Worm (Caenorhabditis elegans) whole organism, L4 larva: ENCODE data around the gene C48D1.5.
A peak's percentile ranks its signal among the peaks of the same experiment; 100 is the strongest.

Experiments
- R02D3.7 ChIP-seq: fragments of 150-350 bp; sonication (generic microtip); optimal IDR thresholded peaks from 3 replicates; lab custom pipeline; 2014; ENCODE audit warnings: missing biosample characterization, missing genetic modification characterization
- T20F7.1 ChIP-seq: fragments of 200-800 bp; sonication (Bioruptor generic); optimal IDR thresholded peaks from 2 replicates; lab custom pipeline; 2018; ENCODE audit warnings: mild to moderate bottlenecking, missing genetic modification characterization, missing compliant biosample characterization
- T26A8.4 ChIP-seq: fragments of 200-800 bp; sonication (Bioruptor generic); IDR thresholded peaks from 2 replicates; pipeline ENCODE4 v1.3.6; 2022; ENCODE audit warnings: missing genetic modification characterization, missing compliant biosample characterization
- Y5F2A.4 ChIP-seq: fragments of 200-800 bp; sonication (Bioruptor generic); optimal IDR thresholded peaks from 2 replicates; lab custom pipeline; 2018; ENCODE audit warnings: mild to moderate bottlenecking, missing genetic modification characterization, missing compliant biosample characterization
- Y75B8A.6 ChIP-seq: fragments of 200-800 bp; sonication (Bioruptor generic); IDR thresholded peaks from 2 replicates; pipeline ENCODE4 v1.3.6; 2022; ENCODE audit warnings: missing genetic modification reagents, missing genetic modification characterization, missing compliant biosample characterization
- ceh-20 ChIP-seq: fragments of 200-800 bp; sonication (Bioruptor generic); IDR thresholded peaks from 2 replicates; pipeline ENCODE4 v1.3.6; 2022; ENCODE audit warnings: missing genetic modification reagents, missing genetic modification characterization, missing compliant biosample characterization
- ceh-28 ChIP-seq: fragments of 150-350 bp; optimal IDR thresholded peaks from 2 replicates; lab custom pipeline; 2014; ENCODE audit warnings: missing biosample characterization, missing genetic modification reagents, missing genetic modification characterization
- ceh-82 ChIP-seq: sonication (generic microtip); optimal IDR thresholded peaks from 2 replicates; lab custom pipeline; 2017; ENCODE audit warnings: missing biosample characterization, missing genetic modification characterization
- daf-12 ChIP-seq: fragments of 150-350 bp; optimal IDR thresholded peaks from 2 replicates; lab custom pipeline; 2014; ENCODE audit warnings: missing biosample characterization, missing genetic modification reagents, missing genetic modification characterization
- daf-8 ChIP-seq: fragments of 200-800 bp; sonication (Bioruptor generic); IDR thresholded peaks from 2 replicates; pipeline ENCODE4 v1.3.6; 2022; ENCODE audit warnings: missing genetic modification characterization, missing compliant biosample characterization
- dmd-6 ChIP-seq: fragments of 200-800 bp; sonication (Bioruptor generic); IDR thresholded peaks from 2 replicates; pipeline ENCODE4 v1.3.6; 2022; ENCODE audit warnings: missing genetic modification reagents, missing genetic modification characterization, missing compliant biosample characterization
- dmd-9 ChIP-seq: fragments of 200-800 bp; sonication (Bioruptor generic); IDR thresholded peaks from 2 replicates; pipeline ENCODE4 v1.3.6; 2022; ENCODE audit warnings: missing genetic modification reagents, missing genetic modification characterization, missing compliant biosample characterization
- egl-27 ChIP-seq: sonication (generic microtip); optimal IDR thresholded peaks from 3 replicates; lab custom pipeline; 2017; ENCODE audit warnings: missing biosample characterization, missing genetic modification reagents, missing genetic modification characterization
- egl-43 ChIP-seq: fragments of 200-800 bp; sonication (Bioruptor generic); IDR thresholded peaks from 2 replicates; pipeline ENCODE4 v1.3.6; 2022; ENCODE audit warnings: missing genetic modification reagents, missing genetic modification characterization, missing compliant biosample characterization
- gei-8 ChIP-seq: fragments of 200-800 bp; sonication (Bioruptor generic); optimal IDR thresholded peaks from 2 replicates; lab custom pipeline; 2018; ENCODE audit warnings: mild to moderate bottlenecking, missing genetic modification characterization, missing compliant biosample characterization
- jun-1 ChIP-seq: fragments of 150-350 bp; optimal IDR thresholded peaks from 2 replicates; lab custom pipeline; 2014; ENCODE audit warnings: missing biosample characterization, missing genetic modification reagents, missing genetic modification characterization
- lim-7 ChIP-seq: fragments of 200-800 bp; sonication (Bioruptor generic); IDR thresholded peaks from 2 replicates; pipeline ENCODE4 v1.3.6; 2022; ENCODE audit warnings: missing genetic modification characterization, missing compliant biosample characterization
- lin-13 ChIP-seq: fragments of 150-350 bp; optimal IDR thresholded peaks from 2 replicates; lab custom pipeline; 2014; ENCODE audit warnings: missing biosample characterization, missing genetic modification reagents, missing genetic modification characterization
- lin-38 ChIP-seq: fragments of 200-800 bp; sonication (Bioruptor generic); IDR thresholded peaks from 2 replicates; pipeline ENCODE4 v1.3.6; 2022; ENCODE audit warnings: missing genetic modification reagents, missing genetic modification characterization, missing compliant biosample characterization
- lir-3 ChIP-seq: sonication (generic microtip); optimal IDR thresholded peaks from 2 replicates; lab custom pipeline; 2016; ENCODE audit warnings: mild to moderate bottlenecking, missing genetic modification characterization, missing compliant biosample characterization
- lsy-2 ChIP-seq, 2 experiments: fragments of 150-350 bp in 1 of 2; sonication (generic microtip) in 1 of 2; optimal IDR thresholded peaks; 2 replicates each; lab custom pipeline; 2014 to 2017; ENCODE audit warnings: missing biosample characterization in 2 of 2, missing genetic modification characterization in 2 of 2
- madf-5 ChIP-seq, 2 experiments: fragments of 200-800 bp; sonication (Bioruptor generic); IDR thresholded peaks; 2 replicates each; pipeline ENCODE4 v1.3.6; 2022; ENCODE audit warnings: missing compliant biosample characterization in 2 of 2, missing genetic modification characterization in 2 of 2
- madf-9 ChIP-seq: fragments of 200-800 bp; sonication (Bioruptor generic); conservative IDR thresholded peaks from 2 replicates; pipeline ENCODE4 v1.3.6; 2022; ENCODE audit warnings: missing genetic modification reagents, missing genetic modification characterization, missing compliant biosample characterization
- mdt-29 ChIP-seq: fragments of 200-800 bp; sonication (Bioruptor generic); IDR thresholded peaks from 2 replicates; pipeline ENCODE4 v1.3.6; 2022; ENCODE audit warnings: missing genetic modification reagents, missing genetic modification characterization, missing compliant biosample characterization
- mep-1 ChIP-seq: fragments of 150-350 bp; sonication (generic microtip); optimal IDR thresholded peaks from 3 replicates; lab custom pipeline; 2014; ENCODE audit warnings: missing biosample characterization, missing genetic modification characterization
- nhr-25 ChIP-seq: sonication (generic microtip); optimal IDR thresholded peaks from 2 replicates; lab custom pipeline; 2017; ENCODE audit warnings: missing genetic modification characterization, mild to moderate bottlenecking, missing compliant biosample characterization, antibody characterized with exemption, moderate library complexity, borderline replicate concordance; ENCODE audit not compliant: insufficient read depth
- nhr-28 ChIP-seq: fragments of 150-350 bp; optimal IDR thresholded peaks from 2 replicates; lab custom pipeline; 2014; ENCODE audit warnings: missing biosample characterization, missing genetic modification characterization
- nhr-41 ChIP-seq: fragments of 200-800 bp; sonication (Bioruptor generic); IDR thresholded peaks from 2 replicates; pipeline ENCODE4 v1.3.6; 2022; ENCODE audit warnings: missing genetic modification reagents, missing genetic modification characterization, missing compliant biosample characterization
- nhr-48 ChIP-seq: sonication (generic microtip); optimal IDR thresholded peaks from 2 replicates; lab custom pipeline; 2016; ENCODE audit warnings: mild to moderate bottlenecking, missing genetic modification characterization, missing compliant biosample characterization
- nhr-77 ChIP-seq: fragments of 150-350 bp; optimal IDR thresholded peaks from 2 replicates; lab custom pipeline; 2014; ENCODE audit warnings: missing biosample characterization, missing genetic modification characterization
- php-3 ChIP-seq: fragments of 200-800 bp; sonication (Bioruptor generic); IDR thresholded peaks from 2 replicates; pipeline ENCODE4 v1.3.6; 2022; ENCODE audit warnings: missing genetic modification reagents, missing genetic modification characterization, missing compliant biosample characterization
- saeg-2 ChIP-seq: fragments of 200-800 bp; sonication (Bioruptor generic); IDR thresholded peaks from 2 replicates; pipeline ENCODE4 v1.3.6; 2022; ENCODE audit warnings: missing genetic modification reagents, missing genetic modification characterization, missing compliant biosample characterization
- set-16 ChIP-seq: fragments of 200-800 bp; sonication (Bioruptor generic); IDR thresholded peaks from 2 replicates; pipeline ENCODE4 v1.3.6; 2022; ENCODE audit warnings: missing genetic modification reagents, missing genetic modification characterization, missing compliant biosample characterization
- spr-3 ChIP-seq: fragments of 200-800 bp; sonication (Bioruptor generic); optimal IDR thresholded peaks from 2 replicates; lab custom pipeline; 2018; ENCODE audit warnings: mild to moderate bottlenecking, missing genetic modification characterization, missing compliant biosample characterization
- tra-1 ChIP-seq: fragments of 200-800 bp; sonication (Bioruptor generic); IDR thresholded peaks from 2 replicates; pipeline ENCODE4 v1.3.6; 2022; ENCODE audit warnings: missing genetic modification reagents, missing genetic modification characterization, missing compliant biosample characterization
- unc-62 ChIP-seq, 3 experiments: fragments of 150-350 bp in 1 of 3; sonication (generic microtip); optimal IDR thresholded peaks in 2 of 3; peaks in 1 of 3; 1 replicate in 1 of 3; 2 replicates in 2 of 3; lab custom pipeline; 2014 to 2017; ENCODE audit warnings: missing biosample characterization in 3 of 3, missing genetic modification characterization in 3 of 3, missing genetic modification reagents in 3 of 3, missing genotype in 1 of 3
- zfp-3 ChIP-seq: fragments of 200-800 bp; sonication (Bioruptor generic); conservative IDR thresholded peaks from 2 replicates; pipeline ENCODE4 v1.3.6; 2022; ENCODE audit warnings: missing genetic modification reagents, missing genetic modification characterization, missing compliant biosample characterization

The C48D1.5 gene

ce11 chrIV:13253841-13254240 is 32.1 kb downstream of the C48D1.5 start, which contains the start of gene ttr-45 (continued):
- TF ChIP-seq ceh-28 (tag; lab: Kevin White, UChicago): no peak
- no peak for TF ChIP-seq gei-8 (GFP tag; lab: Kevin White, UChicago)
- peak; percentile 83 to 91 for TF ChIP-seq unc-62 (GFP tag; optimal IDR thresholded peaks at IDR 0.05 in 1 of 2; lab: Kevin White, UChicago)
- TF ChIP-seq unc-62 (tag; optimal IDR thresholded peaks at IDR 0.05; lab: Kevin White, UChicago): no peak
- 0 out of 2 replicates have a peak, but pooled peaks have one; percentile 39 for TF ChIP-seq saeg-2 (GFP tag; lab: Robert Waterston, UW)
- TF ChIP-seq lsy-2 (tag; optimal IDR thresholded peaks at IDR 0.05; lab: Kevin White, UChicago): peak in 1 of 2 experiments; percentile 45
- peak; percentile 88 for TF ChIP-seq nhr-77 (tag; lab: Kevin White, UChicago)
- TF ChIP-seq nhr-48 (tag; lab: Kevin White, UChicago): peak; percentile 73
- peak; percentile 89 for TF ChIP-seq tra-1 (GFP tag; lab: Robert Waterston, UW)
- TF ChIP-seq, all 104 proteins: peak for 31

- TF ChIP-seq ceh-20 (no peak), T20F7.1 (GFP tag; lab: Kevin White, UChicago) (no peak), ceh-82 (tag; lab: Kevin White, UChicago) (no peak), madf-9 (GFP tag; lab: Robert Waterston, UW) (no peak), spr-3 (GFP tag; lab: Kevin White, UChicago) (no peak), Y75B8A.6 (GFP tag; lab: Robert Waterston, UW) (no peak), lir-3 (tag; lab: Kevin White, UChicago) (no peak), daf-8 (GFP tag; lab: Robert Waterston, UW) (no peak)
Observed at ce11 chrIV:13255886-13256285, 34.1 kb downstream of the C48D1.5 start, which contains the start of gene bus-12. Gene bus-12, plus strand, starts transcription at chrIV:13256186.

ce11 chrIV:13258872-13259271 is 37.1 kb downstream of the C48D1.5 start, which contains the start of gene JC8.16:
Gene JC8.16, plus strand, starts transcription at chrIV:13259172.
- no peak for TF ChIP-seq jun-1
- TF ChIP-seq T20F7.1 (GFP tag; lab: Kevin White, UChicago): no peak
- no peak for TF ChIP-seq ceh-82 (tag; lab: Kevin White, UChicago)
- TF ChIP-seq nhr-41 (GFP tag; lab: Robert Waterston, UW): 0 out of 2 replicates have a peak, but pooled peaks have one; percentile 9
- TF ChIP-seq nhr-28 (tag; lab: Kevin White, UChicago): no peak

- TF ChIP-seq egl-43 (0 out of 2 replicates have a peak, but pooled peaks have one; percentile 42), set-16 (GFP tag; lab: Robert Waterston, UW) (peak; percentile 73), egl-27 (tag; lab: Kevin White, UChicago) (no peak), mdt-29 (no peak)
Observed at ce11 chrIV:13261778-13262177, 40.0 kb downstream of the C48D1.5 start.

- TF ChIP-seq dmd-6 (GFP tag; lab: Robert Waterston, UW) (0 out of 2 replicates have a peak, but pooled peaks have one; percentile 19), dmd-9 (peak; percentile 69; the same call in 1 of the 2 replicates), lin-38 (GFP tag; lab: Robert Waterston, UW) (peak; percentile 64), madf-5 (GFP tag; IDR thresholded peaks at IDR 0.05; lab: Robert Waterston, UW) (0 out of 4 replicates have a peak, but pooled peaks of 1 of the 2 experiments have one; percentile 42)
- TF ChIP-seq, all 104 proteins: peak for 4; not testable (repeated sequence) for 100
Observed at ce11 chrIV:13262849-13263248, 41.1 kb downstream of the C48D1.5 start.

ce11 chrIV:13268385-13268784 is 46.6 kb downstream of the C48D1.5 start:
- TF ChIP-seq lsy-2 (tag; optimal IDR thresholded peaks at IDR 0.05; lab: Kevin White, UChicago) (no peak), nhr-48 (tag; lab: Kevin White, UChicago) (no peak), mep-1 (tag; lab: Kevin White, UChicago) (no peak), nhr-25 (tag; lab: Kevin White, UChicago) (no peak), T20F7.1 (GFP tag; lab: Kevin White, UChicago) (no peak), ceh-82 (tag; lab: Kevin White, UChicago) (no peak), lin-13 (GFP tag; lab: Kevin White, UChicago) (no peak), zfp-3 (no peak), php-3 (GFP tag; lab: Robert Waterston, UW) (no peak), egl-43 (no peak), madf-5 (GFP tag; IDR thresholded peaks at IDR 0.05; lab: Robert Waterston, UW) (no peak), lim-7 (GFP tag; lab: Robert Waterston, UW) (no peak), T26A8.4 (GFP tag; lab: Robert Waterston, UW) (no peak), mdt-29 (no peak), egl-27 (tag; lab: Kevin White, UChicago) (no peak), Y5F2A.4 (GFP tag; lab: Kevin White, UChicago) (no peak), R02D3.7 (tag; lab: Kevin White, UChicago) (no peak), daf-12 (tag; lab: Kevin White, UChicago) (no peak)
